Worm (Caenorhabditis elegans) whole organism, young adult: ENCODE data around the gene R10E11.6.

Experiments used
- B0035.1 ChIP-seq: sonication (generic microtip); optimal IDR thresholded peaks from 2 replicates; lab custom pipeline; 2016; ENCODE audit warnings: missing genetic modification characterization, mild to moderate bottlenecking, missing compliant biosample characterization, missing genotype, missing genetic modification reagents
- B0336.3 ChIP-seq: fragments of 200-800 bp; sonication (Bioruptor generic); IDR thresholded peaks from 2 replicates; pipeline ENCODE4 v1.3.6; 2022; ENCODE audit warnings: missing genetic modification characterization, missing compliant biosample characterization
- C17E4.6 ChIP-seq: fragments of 200-800 bp; sonication (Bioruptor generic); IDR thresholded peaks from 2 replicates; pipeline ENCODE4 v1.3.6; 2022; ENCODE audit warnings: missing genetic modification reagents, missing genetic modification characterization, missing compliant biosample characterization
- D2030.7 ChIP-seq: fragments of 200-800 bp; sonication (Bioruptor generic); IDR thresholded peaks from 2 replicates; pipeline ENCODE4 v1.3.6; 2022; ENCODE audit warnings: missing genetic modification reagents, missing genetic modification characterization, missing compliant biosample characterization
- F22D6.2 ChIP-seq: sonication (generic microtip); optimal IDR thresholded peaks from 2 replicates; lab custom pipeline; 2016; ENCODE audit warnings: mild to moderate bottlenecking, missing genetic modification characterization, missing compliant biosample characterization
- F23B12.7 ChIP-seq: sonication (generic microtip); optimal IDR thresholded peaks from 2 replicates; lab custom pipeline; 2017; ENCODE audit warnings: missing genetic modification characterization, mild to moderate bottlenecking, missing compliant biosample characterization, antibody characterized with exemption, moderate library complexity; ENCODE audit not compliant: insufficient read depth
- F37B4.10 ChIP-seq: fragments of 200-800 bp; sonication (Bioruptor generic); IDR thresholded peaks from 2 replicates; pipeline ENCODE4 v1.3.6; 2022; ENCODE audit warnings: missing genetic modification characterization, missing compliant biosample characterization
- F39B2.1 ChIP-seq: fragments of 200-800 bp; sonication (Bioruptor generic); IDR thresholded peaks from 2 replicates; pipeline ENCODE4 v1.3.6; 2022; ENCODE audit warnings: missing genetic modification reagents, missing genetic modification characterization, missing compliant biosample characterization
- F52B5.7 ChIP-seq: sonication (generic microtip); optimal IDR thresholded peaks from 2 replicates; lab custom pipeline; 2016; ENCODE audit warnings: mild to moderate bottlenecking, missing genetic modification characterization, missing compliant biosample characterization
- F55B11.4 ChIP-seq: sonication (generic microtip); optimal IDR thresholded peaks from 2 replicates; lab custom pipeline; 2016; ENCODE audit warnings: missing compliant biosample characterization, missing genetic modification characterization, borderline replicate concordance; ENCODE audit not compliant: insufficient read depth
- F57A8.1 ChIP-seq: fragments of 200-800 bp; sonication (Bioruptor generic); optimal IDR thresholded peaks from 2 replicates; lab custom pipeline; 2018; ENCODE audit warnings: mild to moderate bottlenecking, missing genetic modification characterization, moderate library complexity, missing compliant biosample characterization
- T07F8.4 ChIP-seq: sonication (generic microtip); optimal IDR thresholded peaks from 2 replicates; lab custom pipeline; 2016; ENCODE audit warnings: mild to moderate bottlenecking, missing genetic modification characterization, moderate library complexity, missing compliant biosample characterization
- Y53F4B.3 ChIP-seq: fragments of 200-800 bp; sonication (Bioruptor generic); IDR thresholded peaks from 2 replicates; pipeline ENCODE4 v1.3.6; 2022; ENCODE audit warnings: missing genetic modification reagents, missing genetic modification characterization, missing compliant biosample characterization
- Y53G8AR.9 ChIP-seq: fragments of 200-800 bp; sonication (Bioruptor generic); conservative IDR thresholded peaks from 2 replicates; pipeline ENCODE4 v1.3.6; 2022; ENCODE audit warnings: missing genetic modification reagents, missing genetic modification characterization, missing compliant biosample characterization
- aptf-2 ChIP-seq: fragments of 200-800 bp; sonication (Bioruptor generic); conservative IDR thresholded peaks from 2 replicates; pipeline ENCODE4 v1.3.6; 2022; ENCODE audit warnings: missing genetic modification reagents, missing genetic modification characterization, missing compliant biosample characterization
- aptf-3 ChIP-seq: fragments of 200-800 bp; sonication (Bioruptor generic); IDR thresholded peaks from 2 replicates; pipeline ENCODE4 v1.3.6; 2022; ENCODE audit warnings: missing genetic modification characterization, missing compliant biosample characterization
- atf-7 ChIP-seq: sonication (generic microtip); optimal IDR thresholded peaks from 2 replicates; lab custom pipeline; 2017; ENCODE audit warnings: mild to moderate bottlenecking, missing genetic modification characterization, missing compliant biosample characterization
- attf-3 ChIP-seq: fragments of 200-800 bp; sonication (Bioruptor generic); conservative IDR thresholded peaks from 2 replicates; pipeline ENCODE4 v1.3.6; 2022; ENCODE audit warnings: missing genetic modification reagents, missing genetic modification characterization, missing compliant biosample characterization
- attf-5 ChIP-seq: fragments of 200-800 bp; sonication (Bioruptor generic); optimal IDR thresholded peaks from 2 replicates; lab custom pipeline; 2018; ENCODE audit warnings: mild to moderate bottlenecking, missing genetic modification characterization, missing compliant biosample characterization
- attf-6 ChIP-seq: fragments of 200-800 bp; sonication (Bioruptor generic); IDR thresholded peaks from 2 replicates; pipeline ENCODE4 v1.3.6; 2022; ENCODE audit warnings: missing genetic modification reagents, missing genetic modification characterization, missing compliant biosample characterization
- cebp-2 ChIP-seq: fragments of 200-800 bp; sonication (Bioruptor generic); IDR thresholded peaks from 2 replicates; pipeline ENCODE4 v1.3.6; 2022; ENCODE audit warnings: missing genetic modification characterization, missing compliant biosample characterization
- ceh-100 ChIP-seq: fragments of 200-800 bp; sonication (Bioruptor generic); IDR thresholded peaks from 2 replicates; pipeline ENCODE4 v1.3.6; 2022; ENCODE audit warnings: missing genetic modification reagents, missing genetic modification characterization, missing compliant biosample characterization
- ceh-27 ChIP-seq: fragments of 200-800 bp; sonication (Bioruptor generic); optimal IDR thresholded peaks from 2 replicates; lab custom pipeline; 2018; ENCODE audit warnings: mild to moderate bottlenecking, missing genetic modification characterization, moderate library complexity, missing compliant biosample characterization
- dpff-1 ChIP-seq: sonication (generic microtip); optimal IDR thresholded peaks from 2 replicates; lab custom pipeline; 2017; ENCODE audit warnings: mild to moderate bottlenecking, missing genetic modification characterization, missing compliant biosample characterization
- egrh-3 ChIP-seq: fragments of 200-800 bp; sonication (Bioruptor generic); IDR thresholded peaks from 2 replicates; pipeline ENCODE4 v1.3.6; 2022; ENCODE audit warnings: missing genetic modification reagents, missing genetic modification characterization, missing compliant biosample characterization
- hlh-26 ChIP-seq: fragments of 200-800 bp; sonication (Bioruptor generic); conservative IDR thresholded peaks from 2 replicates; pipeline ENCODE4 v1.3.6; 2022; ENCODE audit warnings: missing genetic modification reagents, missing genetic modification characterization, missing compliant biosample characterization
- hmg-1.2 ChIP-seq: fragments of 200-800 bp; sonication (Bioruptor generic); IDR thresholded peaks from 2 replicates; pipeline ENCODE4 v1.3.6; 2022; ENCODE audit warnings: missing genetic modification reagents, missing genetic modification characterization, missing compliant biosample characterization
- hsf-1 ChIP-seq: fragments of 200-800 bp; sonication (Bioruptor generic); IDR thresholded peaks from 2 replicates; pipeline ENCODE4 v1.3.6; 2022; ENCODE audit warnings: missing genetic modification reagents, missing genetic modification characterization, missing compliant biosample characterization
- lin-35 ChIP-seq, 3 experiments: fragments of 150-350 bp in 2 of 3; sonication (generic microtip) in 1 of 3; optimal IDR thresholded peaks; 2 replicates each; lab custom pipeline; 2014 to 2018; ENCODE audit warnings: missing biosample characterization in 3 of 3, missing genetic modification characterization in 3 of 3, missing genetic modification reagents in 3 of 3
- lsl-1 ChIP-seq: fragments of 200-800 bp; sonication (Bioruptor generic); optimal IDR thresholded peaks from 2 replicates; lab custom pipeline; 2018; ENCODE audit warnings: mild to moderate bottlenecking, missing genetic modification characterization, moderate library complexity, missing compliant biosample characterization
- madf-10 ChIP-seq: sonication (generic microtip); optimal IDR thresholded peaks from 2 replicates; lab custom pipeline; 2016; ENCODE audit warnings: mild to moderate bottlenecking, missing genetic modification characterization, missing compliant biosample characterization
- mxl-1 ChIP-seq: sonication (generic microtip); optimal IDR thresholded peaks from 2 replicates; lab custom pipeline; 2016; ENCODE audit warnings: missing genetic modification characterization, missing compliant biosample characterization
- nfya-2 ChIP-seq: fragments of 200-800 bp; sonication (Bioruptor generic); IDR thresholded peaks from 2 replicates; pipeline ENCODE4 v1.3.6; 2022; ENCODE audit warnings: missing genetic modification reagents, missing genetic modification characterization, missing compliant biosample characterization
- nhr-120 ChIP-seq: fragments of 200-800 bp; sonication (Bioruptor generic); IDR thresholded peaks from 2 replicates; pipeline ENCODE4 v1.3.6; 2022; ENCODE audit warnings: missing genetic modification characterization, missing compliant biosample characterization
- nhr-80 ChIP-seq: sonication (generic microtip); optimal IDR thresholded peaks from 2 replicates; lab custom pipeline; 2016; ENCODE audit warnings: missing genetic modification characterization, missing compliant biosample characterization
- nhr-90 ChIP-seq: sonication (generic microtip); optimal IDR thresholded peaks from 2 replicates; lab custom pipeline; 2016; ENCODE audit warnings: missing genotype, mild to moderate bottlenecking, missing genetic modification characterization, missing compliant biosample characterization
- pbrm-1 ChIP-seq: fragments of 200-800 bp; sonication (Bioruptor generic); IDR thresholded peaks from 2 replicates; pipeline ENCODE4 v1.3.6; 2022; ENCODE audit warnings: missing genetic modification reagents, missing genetic modification characterization, missing compliant biosample characterization
- repo-1 ChIP-seq: sonication (generic microtip); optimal IDR thresholded peaks from 2 replicates; lab custom pipeline; 2017; ENCODE audit warnings: mild to moderate bottlenecking, missing genetic modification characterization, missing compliant biosample characterization
- sdz-38 ChIP-seq: sonication (generic microtip); optimal IDR thresholded peaks from 2 replicates; lab custom pipeline; 2016; ENCODE audit warnings: missing genotype, missing genetic modification characterization, missing compliant biosample characterization
- sptf-2 ChIP-seq: fragments of 200-800 bp; sonication (Bioruptor generic); optimal IDR thresholded peaks from 2 replicates; lab custom pipeline; 2018; ENCODE audit warnings: mild to moderate bottlenecking, missing genetic modification characterization, missing compliant biosample characterization
- tbp1 ChIP-seq: fragments of 200-800 bp; sonication (Bioruptor generic); optimal IDR thresholded peaks from 2 replicates; lab custom pipeline; 2018; ENCODE audit warnings: mild to moderate bottlenecking, missing genetic modification characterization, missing compliant biosample characterization
- xnd-1 ChIP-seq: sonication (generic microtip); optimal IDR thresholded peaks from 2 replicates; lab custom pipeline; 2016; ENCODE audit warnings: missing genotype, missing genetic modification reagents, missing genetic modification characterization, missing compliant biosample characterization
- zim-3 ChIP-seq: sonication (generic microtip); optimal IDR thresholded peaks from 2 replicates; lab custom pipeline; 2017; ENCODE audit warnings: mild to moderate bottlenecking, missing genetic modification characterization, moderate library complexity, missing compliant biosample characterization
- ztf-26 ChIP-seq: sonication (generic microtip); optimal IDR thresholded peaks from 2 replicates; lab custom pipeline; 2017; ENCODE audit warnings: missing genetic modification characterization, missing compliant biosample characterization

Gene R10E11.6

ce11 chrIII:9740663-9741062 lies 42.1 kb upstream of the R10E11.6 start:
- TF ChIP-seq nhr-80 (no peak), nhr-120 (GFP tag; lab: Robert Waterston, UW) (no peak), hmg-1.2 (GFP tag; lab: Robert Waterston, UW) (peak; percentile 42; the same call in 1 of the 2 replicates), pbrm-1 (GFP tag; lab: Robert Waterston, UW) (no peak)

ce11 chrIII:9741985-9742384 lies 40.8 kb upstream of the R10E11.6 start:
- TF ChIP-seq hlh-26, result no peak
- TF ChIP-seq zim-3 (tag; lab: Kevin White, UChicago), result no peak
- TF ChIP-seq hmg-1.2 (GFP tag; lab: Robert Waterston, UW), result peak; percentile 57; the same call in 1 of the 2 replicates

ce11 chrIII:9743239-9743638 lies 39.6 kb upstream of the R10E11.6 start, which contains the start of gene T05G5.1:
T05G5.1 (minus strand) TSS chrIII:9743339.
- TF ChIP-seq F37B4.10 (GFP tag; lab: Robert Waterston, UW) (no peak), F39B2.1 (GFP tag; lab: Robert Waterston, UW) (no peak), F22D6.2 (tag; lab: Kevin White, UChicago) (no peak), cebp-2 (no peak), aptf-2 (no peak), F55B11.4 (no peak), nhr-80 (no peak)

- TF ChIP-seq attf-5 (GFP tag; lab: Kevin White, UChicago) (no peak), B0336.3 (no peak), sptf-2 (GFP tag; lab: Kevin White, UChicago) (no peak), lsl-1 (GFP tag; lab: Kevin White, UChicago) (no peak), atf-7 (no peak), Y53F4B.3 (no peak), ztf-26 (tag; lab: Kevin White, UChicago) (no peak), T07F8.4 (tag; lab: Kevin White, UChicago) (no peak), cebp-2 (no peak), B0035.1 (tag; lab: Kevin White, UChicago) (no peak), F57A8.1 (no peak), lin-35 (GFP tag; optimal IDR thresholded peaks at IDR 0.05; lab: Kevin White, UChicago) (no peak), ceh-100 (no peak), tbp1 (GFP tag; lab: Kevin White, UChicago) (no peak)
Observed at ce11 chrIII:9744525-9744924, 38.3 kb upstream of the R10E11.6 start.

- TF ChIP-seq Y53G8AR.9 (GFP tag; lab: Robert Waterston, UW) (peak; percentile 72; the same call in 1 of the 2 replicates), nfya-2 (GFP tag; lab: Robert Waterston, UW) (no peak), sdz-38 (tag; lab: Kevin White, UChicago) (no peak), attf-3 (GFP tag; lab: Robert Waterston, UW) (no peak), ceh-27 (no peak), repo-1 (tag; lab: Kevin White, UChicago) (no peak), attf-6 (no peak; the same call in 1 of the 2 replicates), xnd-1 (no peak), C17E4.6 (GFP tag; lab: Robert Waterston, UW) (0 out of 2 replicates have a peak, but pooled peaks have one; percentile 12), lin-35 (GFP tag; optimal IDR thresholded peaks at IDR 0.05; lab: Kevin White, UChicago) (no peak), F23B12.7 (tag; lab: Kevin White, UChicago) (no peak), hsf-1 (GFP tag; lab: Robert Waterston, UW) (peak; percentile 60), D2030.7 (GFP tag; lab: Robert Waterston, UW) (0 out of 2 replicates have a peak, but pooled peaks have one; percentile 29), aptf-3 (GFP tag; lab: Robert Waterston, UW) (no peak), mxl-1 (tag; lab: Kevin White, UChicago) (no peak), F52B5.7 (peak; percentile 18), nhr-90 (tag; lab: Kevin White, UChicago) (no peak), nhr-80 (no peak), dpff-1 (tag; lab: Kevin White, UChicago) (no peak), madf-10 (tag; lab: Kevin White, UChicago) (no peak), egrh-3 (GFP tag; lab: Robert Waterston, UW) (no peak)
Observed at ce11 chrIII:9745333-9745897, 37.4 kb upstream of the R10E11.6 start.
